Fruit fly (Drosophila melanogaster): ENCODE results near the gene CG7191.
"Not testable (repeated sequence)": the region's sequence is repeated elsewhere in the genome, so short reads cannot be mapped to it uniquely, and the experiment has no call there.

CG7191 gene

DNA sequence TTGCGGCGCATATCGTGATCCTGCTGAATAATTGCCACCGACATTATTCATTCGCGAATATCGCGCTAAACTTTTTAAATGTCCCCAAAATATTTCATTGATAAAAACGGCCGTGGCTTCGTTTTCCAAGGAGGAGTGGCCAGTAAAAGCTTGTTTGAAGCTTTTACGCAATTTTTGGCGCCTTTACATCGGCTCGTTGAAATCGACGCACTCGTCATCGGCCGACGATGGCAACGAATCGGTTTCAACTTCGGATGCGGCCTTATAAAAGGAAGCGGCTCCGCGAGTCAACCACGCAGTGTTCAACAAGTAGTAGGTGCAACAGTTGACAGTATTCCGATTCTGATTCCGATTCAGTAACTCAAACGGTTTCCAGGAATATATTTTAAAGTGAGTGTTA lies at the start of gene CG7191:
Gene CG7191 (plus strand): TSS at position 301 of the 400 bp plus-strand sequence.
- TF ChIP-seq CTCF (optimal IDR thresholded peaks at IDR 0.05) (no peak), CG8478 (optimal IDR thresholded peaks at IDR 0.05) (no peak)

DNA sequence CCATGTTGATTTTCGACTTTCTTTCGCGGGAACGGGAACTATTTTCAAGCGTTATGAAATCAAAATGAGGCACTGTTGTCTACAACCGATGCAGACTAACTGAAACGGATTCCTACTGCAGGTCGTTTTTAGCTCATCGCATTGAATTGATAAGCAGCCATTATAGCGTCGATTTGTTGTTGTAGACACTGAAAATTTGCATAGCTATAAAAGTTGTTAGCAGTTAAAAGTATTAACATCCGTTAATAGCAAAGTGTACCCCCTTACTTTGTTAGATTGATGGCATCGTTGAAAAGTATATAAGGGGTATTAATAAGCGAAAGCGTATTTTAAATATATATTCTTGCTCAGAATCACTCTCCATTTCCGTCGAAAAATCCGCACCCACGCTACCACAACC lies 48.0 kb upstream of the CG7191 start, which contains the start of gene CG13793:
Gene CG13793 (minus strand): TSS at position 101 of the 400 bp plus-strand sequence.
- TF ChIP-seq CTCF (optimal IDR thresholded peaks at IDR 0.05) (no peak), CG8478 (optimal IDR thresholded peaks at IDR 0.05) (no peak)

dm6 chr2L:7722102-7722501 lies 45.3 kb upstream of the CG7191 start:
- TF ChIP-seq CG8478 (optimal IDR thresholded peaks at IDR 0.05): no peak
- TF ChIP-seq CTCF (optimal IDR thresholded peaks at IDR 0.05): no peak

DNA sequence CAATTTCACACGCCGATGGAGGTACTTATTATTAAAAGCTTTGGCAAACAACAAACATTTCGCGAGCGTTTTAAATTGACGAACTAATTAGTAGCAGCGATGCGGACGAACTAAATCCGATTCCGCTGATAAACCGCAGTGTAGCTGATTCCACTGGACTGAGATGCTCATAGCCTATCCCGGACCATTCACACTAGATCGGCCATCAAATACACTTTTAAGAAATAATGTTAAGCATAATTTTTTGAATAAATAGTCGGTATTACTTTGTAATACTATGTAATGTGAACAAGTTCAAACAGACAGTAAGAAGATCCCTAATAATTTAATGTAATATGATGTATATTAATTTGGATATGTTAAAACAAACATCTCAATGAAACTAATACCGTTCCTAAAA lies 44.7 kb upstream of the CG7191 start, which contains the start of gene CG13794:
Gene CG13794 (minus strand): TSS at position 101 of the 400 bp plus-strand sequence.
- TF ChIP-seq CTCF (optimal IDR thresholded peaks at IDR 0.05) (no peak), CG8478 (optimal IDR thresholded peaks at IDR 0.05) (no peak)

dm6 chr2L:7726268-7726997 lies 41.0 kb upstream of the CG7191 start, which contains the start of gene CG13795:
TSS of gene CG13795 (minus strand) at chr2L:7726298.
- TF ChIP-seq CG8478 (optimal IDR thresholded peaks at IDR 0.05): no peak
- no peak for TF ChIP-seq CTCF (optimal IDR thresholded peaks at IDR 0.05)

- TF ChIP-seq CTCF, CG8478 (optimal IDR thresholded peaks at IDR 0.05): not testable (repeated sequence)
Observed at dm6 chr2L:7732570-7732969, 34.9 kb upstream of the CG7191 start, which contains the start of gene CG13796. TSS of gene CG13796 (minus strand) at chr2L:7732670.

dm6 chr2L:7738709-7739108 lies 28.7 kb upstream of the CG7191 start, which contains the start of gene CG31904:
TSS of gene CG31904 (minus strand) at chr2L:7738809.
- not testable (repeated sequence) for TF ChIP-seq CG8478, CTCF (optimal IDR thresholded peaks at IDR 0.05)

- TF ChIP-seq CG8478 (optimal IDR thresholded peaks at IDR 0.05) (no peak), CTCF (optimal IDR thresholded peaks at IDR 0.05) (no peak)
Observed at dm6 chr2L:7741437-7741836, 26.0 kb upstream of the CG7191 start, which contains the start of gene Acp1. TSS of gene Acp1 (minus strand) at chr2L:7741537.

DNA sequence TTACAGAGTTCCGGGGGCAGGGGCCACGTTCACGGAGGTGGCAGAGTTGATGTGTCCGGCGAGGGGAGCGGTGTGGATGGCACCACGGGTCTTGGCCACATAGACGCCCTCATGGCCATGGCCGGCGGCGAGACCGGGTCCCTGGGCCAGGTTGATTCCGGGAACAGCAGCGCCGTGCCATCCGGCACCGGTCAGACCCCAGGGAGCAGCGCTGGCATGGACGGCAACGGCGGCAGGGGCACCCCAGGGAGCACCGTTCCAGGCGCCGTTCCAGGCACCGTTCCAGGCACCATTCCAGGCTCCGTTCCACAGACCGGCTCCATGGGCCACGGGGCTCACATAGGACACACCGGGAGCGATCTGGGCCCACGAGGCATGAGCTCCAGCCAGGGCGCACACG lies 23.2 kb upstream of the CG7191 start:
- TF ChIP-seq CG8478 (optimal IDR thresholded peaks at IDR 0.05) (no peak), CTCF (optimal IDR thresholded peaks at IDR 0.05) (no peak)

DNA sequence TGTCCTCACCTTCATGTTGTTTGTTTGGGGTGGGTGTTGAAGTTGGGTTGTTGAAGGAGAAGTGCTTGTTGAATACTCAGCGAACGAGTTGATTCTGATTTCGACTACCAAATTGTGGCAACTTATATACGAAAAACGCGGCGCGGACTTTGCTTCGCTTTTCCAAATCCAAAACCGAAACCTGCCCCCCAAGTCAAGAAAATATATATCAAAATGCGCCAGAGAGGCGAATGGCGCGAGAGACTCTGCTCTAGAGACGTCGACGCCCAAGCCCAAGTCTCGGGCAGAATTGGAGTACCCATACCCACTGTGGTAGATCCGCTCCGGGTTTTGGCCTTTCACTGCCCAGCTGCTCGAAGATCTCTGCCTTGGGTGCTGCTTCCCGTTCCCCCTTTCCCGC lies 22.7 kb upstream of the CG7191 start, which contains the start of gene CG7214:
Gene CG7214 (minus strand): TSS at position 101 of the 400 bp plus-strand sequence.
- no peak for TF ChIP-seq CG8478 (optimal IDR thresholded peaks at IDR 0.05)
- TF ChIP-seq CTCF (optimal IDR thresholded peaks at IDR 0.05): no peak

DNA sequence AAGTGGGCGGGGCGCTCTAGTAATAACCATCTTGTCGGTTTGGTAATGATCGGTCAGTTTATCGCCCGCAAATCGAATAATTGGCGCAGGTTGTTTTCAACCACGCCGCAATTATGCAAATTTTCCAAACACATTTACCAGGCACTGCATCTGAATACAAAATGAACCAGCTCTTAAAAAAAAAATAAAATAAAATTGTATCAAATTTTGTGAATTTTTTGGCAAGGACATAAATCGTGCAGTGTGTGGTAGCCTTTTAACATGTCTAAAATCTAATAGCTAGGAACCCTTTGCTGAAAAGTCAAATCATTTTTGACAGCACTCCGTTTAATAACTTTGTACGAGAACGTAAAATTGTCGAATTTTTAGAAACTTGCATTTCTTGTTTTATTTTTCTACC lies 20.5 kb upstream of the CG7191 start, which contains the start of gene ATPsynGL:
Gene ATPsynGL (plus strand): TSS at position 301 of the 400 bp plus-strand sequence.
- no peak for TF ChIP-seq CG8478 (optimal IDR thresholded peaks at IDR 0.05)
- no peak for TF ChIP-seq CTCF (optimal IDR thresholded peaks at IDR 0.05)

DNA sequence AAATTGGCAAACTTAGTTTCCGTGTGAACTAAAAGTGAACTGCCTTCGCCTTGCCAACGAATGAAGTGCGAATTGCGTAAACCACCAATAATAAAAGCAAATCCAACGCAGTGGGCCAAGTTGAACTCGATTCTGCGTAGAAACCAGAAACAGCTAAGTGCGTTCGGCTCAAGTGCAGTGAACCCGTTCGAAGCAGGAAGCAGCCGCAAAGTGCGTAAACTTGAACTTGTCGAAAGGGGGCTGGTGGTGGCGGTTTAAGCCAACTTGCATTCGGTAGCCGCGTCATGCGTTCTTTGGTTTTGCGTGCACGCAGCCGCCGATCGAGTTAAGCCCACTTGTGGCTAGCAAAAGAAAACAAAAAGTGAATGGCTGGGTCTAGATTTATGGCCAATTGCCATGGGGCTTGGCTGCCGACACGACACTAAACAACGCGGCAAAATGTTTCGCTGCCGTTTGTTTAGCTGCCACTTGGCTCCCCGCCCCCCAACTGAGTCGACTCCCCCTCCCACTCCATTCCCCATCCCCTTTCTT lies 16.7 kb upstream of the CG7191 start:
- TF ChIP-seq CTCF (optimal IDR thresholded peaks at IDR 0.05): no peak
- no peak for TF ChIP-seq CG8478 (optimal IDR thresholded peaks at IDR 0.05)

DNA sequence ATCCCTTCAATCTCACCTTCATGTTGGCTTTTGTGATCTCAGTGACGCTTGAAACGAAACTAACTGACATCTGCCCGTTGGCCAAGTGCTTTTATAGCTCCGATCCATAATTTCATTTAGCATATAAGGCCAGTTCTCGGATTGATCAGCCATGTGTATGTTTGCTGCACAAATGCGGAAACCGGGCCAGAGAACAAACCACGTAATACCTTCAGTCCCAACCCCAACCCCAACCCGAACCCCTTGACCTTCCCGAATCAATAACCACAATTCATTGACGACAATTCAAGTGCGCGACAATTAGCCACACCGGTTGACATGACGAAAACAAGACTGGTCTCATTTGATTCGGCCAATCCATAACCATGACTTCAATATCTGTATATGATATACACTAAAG lies 14.3 kb upstream of the CG7191 start, which contains the start of gene CG7203:
Gene CG7203 (minus strand): TSS at position 101 of the 400 bp plus-strand sequence.
- TF ChIP-seq CTCF (optimal IDR thresholded peaks at IDR 0.05): no peak
- TF ChIP-seq CG8478 (optimal IDR thresholded peaks at IDR 0.05): no peak

- no peak for TF ChIP-seq CG8478 (optimal IDR thresholded peaks at IDR 0.05)
- no peak for TF ChIP-seq CTCF (optimal IDR thresholded peaks at IDR 0.05)
Observed at dm6 chr2L:7753874-7754273, 13.6 kb upstream of the CG7191 start, which contains the start of gene CG46025. TSS of gene CG46025 (plus strand) at chr2L:7754174.

dm6 chr2L:7754539-7754938 lies 12.9 kb upstream of the CG7191 start:
- TF ChIP-seq CG8478 (optimal IDR thresholded peaks at IDR 0.05) (no peak), CTCF (optimal IDR thresholded peaks at IDR 0.05) (no peak)

dm6 chr2L:7756835-7757234 lies 10.6 kb upstream of the CG7191 start:
- no peak for TF ChIP-seq CG8478 (optimal IDR thresholded peaks at IDR 0.05)
- no peak for TF ChIP-seq CTCF (optimal IDR thresholded peaks at IDR 0.05)

Measured in S2 (cell line).